Fruit fly (Drosophila melanogaster): ENCODE data around the gene mRpL36.

mRpL36 gene

dm6 chr3L:8110171-8110570 lies 14.8 kb downstream of the mRpL36 start, which contains the start of gene Nulp1 (continued):
- TF ChIP-seq gsb-n (tag; optimal IDR thresholded peaks at IDR 0.05) = no peak
- TF ChIP-seq Bgb (GFP tag; IDR thresholded peaks at IDR 0.05; ENCODE audit: partially characterized antibody) = peak; percentile 52
- TF ChIP-seq shn (GFP tag; optimal IDR thresholded peaks at IDR 0.05) = peak; percentile 8
- no peak for TF ChIP-seq CG10366 (GFP tag; IDR thresholded peaks at IDR 0.05)
- TF ChIP-seq CG5245 (GFP tag; optimal IDR thresholded peaks at IDR 0.05) = no peak
- no peak for TF ChIP-seq Poxn (GFP tag; IDR thresholded peaks at IDR 0.05)
- TF ChIP-seq CG15696 (tag; optimal IDR thresholded peaks at IDR 0.05) = no peak
- TF ChIP-seq CG9817 (tag; optimal IDR thresholded peaks at IDR 0.05) = peak; percentile 10
- no peak for TF ChIP-seq CG18476 (GFP tag; optimal IDR thresholded peaks at IDR 0.05)
- TF ChIP-seq hb (GFP tag; IDR thresholded peaks at IDR 0.05; ENCODE audit: partially characterized antibody) = no peak
- TF ChIP-seq CG4328 (GFP tag; optimal IDR thresholded peaks at IDR 0.05) = no peak
- TF ChIP-seq oc (tag; optimal IDR thresholded peaks at IDR 0.05) = no peak
- no peak for TF ChIP-seq jing (GFP tag; optimal IDR thresholded peaks at IDR 0.05)
- TF ChIP-seq MTF-1 (GFP tag; optimal IDR thresholded peaks at IDR 0.05; ENCODE audit: borderline replicate concordance) = no peak
- TF ChIP-seq CG2875 (GFP tag; optimal IDR thresholded peaks at IDR 0.05) = no peak
- TF ChIP-seq CG2199 (GFP tag; IDR thresholded peaks at IDR 0.05) = no peak
- TF ChIP-seq hbn (GFP tag; IDR thresholded peaks at IDR 0.05; ENCODE audit: partially characterized antibody) = no peak
- no peak for TF ChIP-seq CG13424 (tag; optimal IDR thresholded peaks at IDR 0.05)
- TF ChIP-seq Dad (GFP tag; optimal IDR thresholded peaks at IDR 0.05) = no peak
- TF ChIP-seq NC2α (GFP tag; optimal IDR thresholded peaks at IDR 0.05) = no peak
- TF ChIP-seq Mrtf (GFP tag; IDR thresholded peaks at IDR 0.05) = no peak
- TF ChIP-seq slp2 (GFP tag; optimal IDR thresholded peaks at IDR 0.05) = no peak
- no peak for TF ChIP-seq h (optimal IDR thresholded peaks at IDR 0.05)
- no peak for TF ChIP-seq CG6175 (GFP tag; IDR thresholded peaks at IDR 0.05)
- no peak for TF ChIP-seq Ravus (GFP tag; IDR thresholded peaks at IDR 0.05)
- TF ChIP-seq zen (tag; optimal IDR thresholded peaks at IDR 0.05) = no peak
- TF ChIP-seq CG31224 (GFP tag; IDR thresholded peaks at IDR 0.05) = no peak
- TF ChIP-seq amos (GFP tag; IDR thresholded peaks at IDR 0.05; ENCODE audit: partially characterized antibody) = peak; percentile 16; the same call in 1 of the 2 replicates
- no peak for TF ChIP-seq CG8388 (GFP tag; optimal IDR thresholded peaks at IDR 0.05)
- TF ChIP-seq CG3726 (GFP tag; IDR thresholded peaks at IDR 0.05) = no peak
- TF ChIP-seq her (GFP tag; optimal IDR thresholded peaks at IDR 0.05) = peak; percentile 44
- TF ChIP-seq dm (GFP tag; optimal IDR thresholded peaks at IDR 0.05) = peak; percentile 78
- TF ChIP-seq CG14710 (tag; optimal IDR thresholded peaks at IDR 0.05) = peak; percentile 75
- peak; percentile 74 for TF ChIP-seq slbo (GFP tag; IDR thresholded peaks at IDR 0.05)
- TF ChIP-seq klu (GFP tag; IDR thresholded peaks at IDR 0.05) = no peak
- no peak for TF ChIP-seq toy (GFP tag; IDR thresholded peaks at IDR 0.05)
- TF ChIP-seq CG14667 (GFP tag; IDR thresholded peaks at IDR 0.05) = no peak
- TF ChIP-seq Hmr (GFP tag; optimal IDR thresholded peaks at IDR 0.05) = no peak
- TF ChIP-seq CG5180 (GFP tag; optimal IDR thresholded peaks at IDR 0.05) = no peak
- peak; percentile 57 for TF ChIP-seq HmgD (GFP tag; optimal IDR thresholded peaks at IDR 0.05)
- TF ChIP-seq crp (GFP tag; optimal IDR thresholded peaks at IDR 0.05) = peak in 1 of 2 experiments; percentile 75
- TF ChIP-seq CG13775 (GFP tag; optimal IDR thresholded peaks at IDR 0.05) = no peak
- TF ChIP-seq Fer1 (GFP tag; optimal IDR thresholded peaks at IDR 0.05) = peak; percentile 49
- no peak for TF ChIP-seq CG9876 (GFP tag; optimal IDR thresholded peaks at IDR 0.05)
- peak; percentile 50 for TF ChIP-seq CG12659 (GFP tag; optimal IDR thresholded peaks at IDR 0.05)
- peak; percentile 69 for TF ChIP-seq Rfx (GFP tag; IDR thresholded peaks at IDR 0.05)
- peak; percentile 22 for TF ChIP-seq CG1233 (GFP tag; optimal IDR thresholded peaks at IDR 0.05)
- no peak for TF ChIP-seq tap (tag; optimal IDR thresholded peaks at IDR 0.05)
- TF ChIP-seq gcm2 (GFP tag; optimal IDR thresholded peaks at IDR 0.05) = no peak
- no peak for TF ChIP-seq CG17612 (GFP tag; IDR thresholded peaks at IDR 0.05)
- TF ChIP-seq BtbVII (GFP tag; optimal IDR thresholded peaks at IDR 0.05) = no peak

All from whole organism, embryonic.